Worm (Caenorhabditis elegans): ENCODE data around the gene srsx-29.

The srsx-29 gene

ce11 chrV:10123324-10123723 lies 31.5 kb upstream of the srsx-29 start, which contains the start of gene C08B6.6:
TSS of gene C08B6.6 (plus strand) at chrV:10123624.
- TF ChIP-seq cnd-1 (tag; optimal IDR thresholded peaks at IDR 0.05) (no peak), zip-8 (tag; optimal IDR thresholded peaks at IDR 0.05) (no peak), nhr-76 (tag; optimal IDR thresholded peaks at IDR 0.05) (no peak), sem-2 (GFP tag; optimal IDR thresholded peaks at IDR 0.05) (no peak), pha-4 (tag; optimal IDR thresholded peaks at IDR 0.05) (no peak), mep-1 (tag; optimal IDR thresholded peaks at IDR 0.05) (no peak), snpc-4 (tag; optimal IDR thresholded peaks at IDR 0.05) (no peak), M03D4.4 (tag; optimal IDR thresholded peaks at IDR 0.05) (no peak), nhr-237 (tag; optimal IDR thresholded peaks at IDR 0.05) (no peak), nhr-28 (tag; optimal IDR thresholded peaks at IDR 0.05) (no peak), lin-13 (tag; optimal IDR thresholded peaks at IDR 0.05) (no peak), ham-2 (GFP tag; optimal IDR thresholded peaks at IDR 0.05) (no peak), ces-1 (GFP tag; optimal IDR thresholded peaks at IDR 0.05) (no peak), ceh-39 (tag; optimal IDR thresholded peaks at IDR 0.05) (no peak)

ce11 chrV:10124799-10125548 lies 29.8 kb upstream of the srsx-29 start, which contains the start of gene C08B6.10:
TSS of gene C08B6.10 (plus strand) at chrV:10125498.
- TF ChIP-seq ztf-11 (tag; optimal IDR thresholded peaks at IDR 0.05) (no peak), cnd-1 (tag; optimal IDR thresholded peaks at IDR 0.05) (no peak), pha-4 (tag; optimal IDR thresholded peaks at IDR 0.05) (no peak), sem-2 (GFP tag; optimal IDR thresholded peaks at IDR 0.05) (no peak), mab-5 (tag; optimal IDR thresholded peaks at IDR 0.05) (no peak), ceh-83 (GFP tag; optimal IDR thresholded peaks at IDR 0.05) (no peak), ces-1 (GFP tag; optimal IDR thresholded peaks at IDR 0.05) (no peak), nhr-76 (tag; optimal IDR thresholded peaks at IDR 0.05) (no peak), drap-1 (GFP tag; optimal IDR thresholded peaks at IDR 0.05) (no peak), ham-2 (GFP tag; optimal IDR thresholded peaks at IDR 0.05) (no peak), unc-120 (tag; optimal IDR thresholded peaks at IDR 0.05; ENCODE audit: poor library complexity, severe bottlenecking) (no peak), blmp-1 (tag; optimal IDR thresholded peaks at IDR 0.05) (no peak), hlh-1 (tag; optimal IDR thresholded peaks at IDR 0.05) (no peak), tbx-8 (GFP tag; optimal IDR thresholded peaks at IDR 0.05) (no peak), lsy-2 (tag; optimal IDR thresholded peaks at IDR 0.05) (no peak), mep-1 (tag; optimal IDR thresholded peaks at IDR 0.05) (no peak)

- no peak for TF ChIP-seq ceh-83 (GFP tag; optimal IDR thresholded peaks at IDR 0.05)
- TF ChIP-seq nhr-237 (tag; optimal IDR thresholded peaks at IDR 0.05) = no peak
- TF ChIP-seq sem-2 (GFP tag; optimal IDR thresholded peaks at IDR 0.05) = no peak
- TF ChIP-seq ham-2 (GFP tag; optimal IDR thresholded peaks at IDR 0.05) = no peak
- no peak for TF ChIP-seq cnd-1 (tag; optimal IDR thresholded peaks at IDR 0.05)
- TF ChIP-seq ces-1 (GFP tag; optimal IDR thresholded peaks at IDR 0.05) = no peak
- no peak for TF ChIP-seq ceh-39 (tag; optimal IDR thresholded peaks at IDR 0.05)
- TF ChIP-seq flh-1 (GFP tag; optimal IDR thresholded peaks at IDR 0.05) = no peak
- TF ChIP-seq lin-32 (GFP tag; optimal IDR thresholded peaks at IDR 0.05) = no peak
- no peak for TF ChIP-seq lin-13 (tag; optimal IDR thresholded peaks at IDR 0.05)
- TF ChIP-seq nhr-12 (tag; optimal IDR thresholded peaks at IDR 0.05) = no peak
- no peak for TF ChIP-seq hlh-1 (tag; optimal IDR thresholded peaks at IDR 0.05)
- no peak for TF ChIP-seq mab-5 (tag; optimal IDR thresholded peaks at IDR 0.05)
- TF ChIP-seq nhr-2 (tag; optimal IDR thresholded peaks at IDR 0.05) = no peak
- no peak for TF ChIP-seq bed-3 (GFP tag; optimal IDR thresholded peaks at IDR 0.05)
- TF ChIP-seq ceh-43 (GFP tag; optimal IDR thresholded peaks at IDR 0.05) = no peak
- no peak for TF ChIP-seq pha-4 (tag; optimal IDR thresholded peaks at IDR 0.05)
Measured at ce11 chrV:10130195-10130594, 24.6 kb upstream of the srsx-29 start, which contains the start of gene aos-1. TSS of gene aos-1 (minus strand) at chrV:10130295.

ce11 chrV:10133277-10133676 lies 21.5 kb upstream of the srsx-29 start:
- TF ChIP-seq drap-1 (GFP tag; optimal IDR thresholded peaks at IDR 0.05) = no peak
- TF ChIP-seq elt-1 (tag; optimal IDR thresholded peaks at IDR 0.05; ENCODE audit: borderline replicate concordance, insufficient read depth) = no peak
- TF ChIP-seq mep-1 (tag; optimal IDR thresholded peaks at IDR 0.05) = no peak
- TF ChIP-seq snpc-4 (tag; optimal IDR thresholded peaks at IDR 0.05) = no peak
- no peak for TF ChIP-seq ham-2 (GFP tag; optimal IDR thresholded peaks at IDR 0.05)
